Worm (Caenorhabditis elegans) whole organism, L2 larva: Measurements from ENCODE around the gene F02H6.3.

ENCODE experiments used
- alr-1 ChIP-seq: fragments of 150-350 bp; optimal IDR thresholded peaks from 2 replicates; lab custom pipeline; 2014; ENCODE audit warnings: missing biosample characterization, missing genetic modification characterization
- ceh-82 ChIP-seq: fragments of 150-350 bp; optimal IDR thresholded peaks from 2 replicates; lab custom pipeline; 2014; ENCODE audit warnings: missing biosample characterization, missing genetic modification characterization
- egl-27 ChIP-seq: sonication (generic microtip); optimal IDR thresholded peaks from 3 replicates; lab custom pipeline; 2017; ENCODE audit warnings: missing biosample characterization, missing genetic modification reagents, missing genetic modification characterization
- fos-1 ChIP-seq: fragments of 150-350 bp; optimal IDR thresholded peaks from 2 replicates; lab custom pipeline; 2014; ENCODE audit warnings: missing biosample characterization, missing genetic modification characterization
- nhr-10 ChIP-seq: sonication (generic microtip); optimal IDR thresholded peaks from 2 replicates; lab custom pipeline; 2017; ENCODE audit warnings: missing biosample characterization, missing genetic modification characterization
- nhr-11 ChIP-seq: fragments of 150-350 bp; optimal IDR thresholded peaks from 2 replicates; lab custom pipeline; 2014; ENCODE audit warnings: missing biosample characterization, missing genetic modification characterization
- skn-1 ChIP-seq: sonication (generic microtip); optimal IDR thresholded peaks from 2 replicates; lab custom pipeline; 2017; ENCODE audit warnings: missing biosample characterization, missing genetic modification characterization
- ztf-11 ChIP-seq: sonication (generic microtip); optimal IDR thresholded peaks from 2 replicates; lab custom pipeline; 2017; ENCODE audit warnings: missing biosample characterization, missing genetic modification characterization

DNA sequence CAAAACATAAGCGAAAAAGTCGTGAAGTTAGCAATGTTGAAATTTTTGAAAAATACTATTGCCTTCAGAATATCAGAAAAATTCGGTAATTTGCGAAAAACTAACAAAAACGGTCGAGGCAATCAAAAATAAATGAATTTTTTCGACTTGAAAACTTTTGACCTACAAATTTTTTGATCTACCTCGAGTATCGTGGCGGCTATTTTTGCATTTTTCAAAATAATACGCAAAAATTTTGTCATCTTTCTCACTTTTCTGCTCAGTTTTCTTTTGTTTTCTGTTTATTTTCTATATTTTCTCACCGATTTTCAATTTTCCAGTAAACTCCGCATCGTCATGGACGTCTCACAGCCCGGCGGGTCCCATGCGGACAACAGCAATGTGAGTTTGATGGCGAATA is 12.6 kb downstream of the F02H6.3 start:
- no peak for TF ChIP-seq ztf-11 (tag; lab: Kevin White, UChicago)
- no peak for TF ChIP-seq nhr-10 (tag; lab: Kevin White, UChicago)
- no peak for TF ChIP-seq skn-1 (tag; lab: Kevin White, UChicago)
- no peak for TF ChIP-seq egl-27 (tag; lab: Kevin White, UChicago)
- no peak for TF ChIP-seq ceh-82
- no peak for TF ChIP-seq fos-1 (tag; lab: Kevin White, UChicago)
- TF ChIP-seq nhr-11 (tag; lab: Kevin White, UChicago): no peak
- TF ChIP-seq alr-1: no peak
